Fruit fly (Drosophila melanogaster): ENCODE measurements around the gene DCP2.
A peak's percentile ranks its signal among the peaks of the same experiment; 100 is the strongest.

Gene DCP2

DNA sequence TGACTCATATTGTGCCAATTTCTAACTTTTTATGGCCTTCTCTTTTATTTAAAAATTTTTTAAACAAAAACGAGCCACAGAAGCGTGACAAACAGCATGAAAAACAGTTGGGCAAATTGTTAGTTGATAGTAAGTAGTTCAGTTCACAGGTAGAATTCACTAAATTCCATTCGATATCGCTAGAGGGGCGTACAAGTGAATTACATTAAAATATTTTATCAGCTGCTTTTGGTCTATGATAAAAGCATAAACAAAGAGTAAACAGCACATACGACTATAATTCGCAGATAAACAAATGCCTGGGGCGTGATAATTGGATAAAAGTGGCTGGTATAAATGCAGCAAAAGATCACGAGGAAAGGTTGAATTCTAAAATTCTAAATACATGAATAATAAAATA is 12.2 kb downstream of the DCP2 start:
- TF ChIP-seq fkh (GFP tag; optimal IDR thresholded peaks at IDR 0.05) (peak; percentile 86), dac (GFP tag; optimal IDR thresholded peaks at IDR 0.05) (no peak)

DNA sequence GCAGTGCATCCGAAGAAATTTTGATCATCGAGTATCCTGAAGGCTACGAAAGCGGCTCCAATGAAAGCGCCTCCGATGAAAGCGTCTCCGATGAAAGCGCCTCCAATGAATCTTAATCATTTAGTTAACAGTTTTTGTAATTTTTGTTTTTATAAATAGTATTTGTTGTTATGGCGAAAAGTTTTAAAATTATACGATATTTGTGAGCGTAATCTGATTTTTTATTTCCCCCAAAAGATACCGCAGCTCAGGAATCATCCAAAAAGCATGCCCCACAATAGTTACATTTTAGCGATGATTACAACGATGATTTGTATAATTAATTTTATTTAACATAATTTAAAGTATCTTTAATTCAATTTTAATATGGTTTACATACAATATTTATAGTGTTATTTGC is 16.5 kb downstream of the DCP2 start:
- TF ChIP-seq Sox15 (GFP tag; optimal IDR thresholded peaks at IDR 0.05) = no peak
- TF ChIP-seq eg (GFP tag; IDR thresholded peaks at IDR 0.05) = no peak
- no peak for TF ChIP-seq CG8319 (GFP tag; optimal IDR thresholded peaks at IDR 0.05)
- no peak for TF ChIP-seq vri (GFP tag; optimal IDR thresholded peaks at IDR 0.05)
- TF ChIP-seq esn (GFP tag; optimal IDR thresholded peaks at IDR 0.05) = no peak
- no peak for TF ChIP-seq cyc (GFP tag; optimal IDR thresholded peaks at IDR 0.05)

DNA sequence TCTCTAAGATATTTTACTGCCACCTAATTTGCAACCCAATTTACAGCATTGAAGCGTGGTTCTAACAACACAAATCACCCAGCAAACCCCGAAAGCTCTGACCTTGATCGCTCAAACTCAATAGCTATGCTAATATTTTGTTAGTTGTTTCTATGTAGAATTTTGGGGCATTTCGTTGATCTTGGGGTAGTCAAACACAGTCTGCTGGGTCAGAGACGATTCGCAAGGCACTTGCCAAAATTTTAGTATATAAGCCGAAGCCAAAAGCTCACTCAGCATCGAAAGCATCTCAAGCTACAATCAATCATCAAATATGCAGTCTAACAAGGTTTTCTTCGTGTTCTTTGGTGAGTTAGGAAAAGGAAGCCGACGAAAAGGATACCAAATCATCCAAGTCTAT is 17.0 kb downstream of the DCP2 start, which contains the start of gene CG13445:
Gene CG13445, plus strand, starts transcription at position 301 of the 400 bp plus-strand sequence.
- TF ChIP-seq pdm3 (GFP tag; optimal IDR thresholded peaks at IDR 0.05) (no peak), CG31627 (GFP tag; optimal IDR thresholded peaks at IDR 0.05) (no peak), CG8319 (GFP tag; optimal IDR thresholded peaks at IDR 0.05) (no peak), Sox102F (GFP tag; optimal IDR thresholded peaks at IDR 0.05) (no peak), Eip78C (GFP tag) (no peak), Lpt (GFP tag; optimal IDR thresholded peaks at IDR 0.05) (no peak), achi (GFP tag; optimal IDR thresholded peaks at IDR 0.05) (no peak), Met (GFP tag; optimal IDR thresholded peaks at IDR 0.05) (no peak), Hr38 (GFP tag; optimal IDR thresholded peaks at IDR 0.05) (no peak), CG6163 (GFP tag; IDR thresholded peaks at IDR 0.05) (no peak), Sox15 (GFP tag; optimal IDR thresholded peaks at IDR 0.05) (no peak), CG10669 (GFP tag; optimal IDR thresholded peaks at IDR 0.05) (no peak), CG32006 (GFP tag; optimal IDR thresholded peaks at IDR 0.05) (no peak), CG11762 (GFP tag; optimal IDR thresholded peaks at IDR 0.05; ENCODE audit: insufficient read depth) (no peak), Smox (GFP tag; optimal IDR thresholded peaks at IDR 0.05) (no peak), Hr39 (GFP tag; optimal IDR thresholded peaks at IDR 0.05) (no peak)

DNA sequence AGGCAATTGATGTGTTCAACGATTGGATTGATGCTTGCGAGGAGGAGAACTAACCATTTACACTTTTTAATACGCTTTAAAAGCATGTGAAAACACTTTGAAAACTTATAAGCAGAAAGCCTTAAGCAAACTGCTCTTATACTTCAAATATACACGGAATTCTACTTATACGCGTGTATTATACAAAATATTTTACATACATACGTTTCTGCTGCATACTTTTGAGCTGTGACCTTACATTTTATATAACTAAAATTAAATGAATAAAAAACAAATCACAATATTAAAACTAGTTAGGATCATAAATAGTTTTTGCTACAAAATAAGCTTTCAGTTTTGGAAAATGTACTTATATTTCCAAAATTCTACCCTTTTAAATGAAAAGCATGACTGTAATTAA is 17.6 kb downstream of the DCP2 start:
- TF ChIP-seq dac (GFP tag; optimal IDR thresholded peaks at IDR 0.05) = no peak
- peak; percentile 5 for TF ChIP-seq Eip78C (GFP tag)

DNA sequence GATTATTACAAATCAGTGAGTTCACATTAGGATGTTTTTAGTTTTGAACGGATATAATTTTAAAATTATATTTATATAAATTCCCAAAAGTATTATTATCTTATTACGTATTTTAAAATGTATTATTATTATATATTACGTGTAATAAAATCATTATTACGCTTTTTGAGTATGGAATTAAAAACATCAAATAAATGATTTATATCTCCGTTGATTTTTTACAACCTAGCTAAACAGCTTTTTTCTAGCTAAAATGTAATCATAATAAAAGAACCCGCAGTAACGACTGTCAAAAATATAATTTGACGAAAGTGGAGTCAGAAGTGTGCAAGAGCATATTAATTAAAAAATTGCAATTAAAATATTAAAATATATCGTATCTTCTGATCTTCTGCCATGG is 18.2 kb downstream of the DCP2 start, which contains the start of gene CG6244:
Gene CG6244, plus strand, starts transcription at position 301 of the 400 bp plus-strand sequence.
- no peak for TF ChIP-seq CG9139 (GFP tag; optimal IDR thresholded peaks at IDR 0.05)
- no peak for TF ChIP-seq OdsH (GFP tag; optimal IDR thresholded peaks at IDR 0.05)
- TF ChIP-seq CG8632 (GFP tag; optimal IDR thresholded peaks at IDR 0.05) = no peak
- no peak for TF ChIP-seq acj6 (GFP tag; optimal IDR thresholded peaks at IDR 0.05)
- no peak for TF ChIP-seq CG1621 (tag; optimal IDR thresholded peaks at IDR 0.05)
- TF ChIP-seq pdm3 (GFP tag; optimal IDR thresholded peaks at IDR 0.05) = no peak
- no peak for TF ChIP-seq CG3032 (tag; optimal IDR thresholded peaks at IDR 0.05)
- no peak for TF ChIP-seq Sox102F (GFP tag; optimal IDR thresholded peaks at IDR 0.05)
- no peak for TF ChIP-seq Eip93F (GFP tag; optimal IDR thresholded peaks at IDR 0.05)
- no peak for TF ChIP-seq Hr39 (GFP tag; optimal IDR thresholded peaks at IDR 0.05)
- TF ChIP-seq CG6163 (GFP tag; IDR thresholded peaks at IDR 0.05) = no peak
- no peak for TF ChIP-seq Ets96B (tag; optimal IDR thresholded peaks at IDR 0.05)
- TF ChIP-seq CG11294 (GFP tag; IDR thresholded peaks at IDR 0.05) = no peak
- no peak for TF ChIP-seq Smox (GFP tag; optimal IDR thresholded peaks at IDR 0.05)
- no peak for TF ChIP-seq vri (GFP tag; optimal IDR thresholded peaks at IDR 0.05)
- TF ChIP-seq cyc (GFP tag; optimal IDR thresholded peaks at IDR 0.05) = no peak
- no peak for TF ChIP-seq CG11902 (GFP tag; optimal IDR thresholded peaks at IDR 0.05)
- no peak for TF ChIP-seq CG7368 (GFP tag; optimal IDR thresholded peaks at IDR 0.05)
- no peak for TF ChIP-seq Blimp-1 (GFP tag; optimal IDR thresholded peaks at IDR 0.05)

All from whole organism, prepupa.